Worm (Caenorhabditis elegans) whole organism, late embryonic: Measurements from ENCODE around the gene W08E12.6.

Source experiments
- C08G9.2 ChIP-seq: sonication (generic microtip); optimal IDR thresholded peaks from 2 replicates; lab custom pipeline; 2016; ENCODE audit warnings: mild to moderate bottlenecking, missing genetic modification characterization, moderate library complexity, missing compliant biosample characterization
- F13H6.1 ChIP-seq: sonication (generic microtip); optimal IDR thresholded peaks from 2 replicates; lab custom pipeline; 2016; ENCODE audit warnings: missing genetic modification characterization, missing compliant biosample characterization
- K02D7.2 ChIP-seq: sonication (generic microtip); optimal IDR thresholded peaks from 2 replicates; lab custom pipeline; 2017; ENCODE audit warnings: mild to moderate bottlenecking, missing genetic modification characterization, missing compliant biosample characterization
- Y22D7AL.16 ChIP-seq: sonication (generic microtip); optimal IDR thresholded peaks from 2 replicates; lab custom pipeline; 2016; ENCODE audit warnings: missing genetic modification characterization, missing compliant biosample characterization
- ceh-18 ChIP-seq: sonication (generic microtip); optimal IDR thresholded peaks from 2 replicates; lab custom pipeline; 2016; ENCODE audit warnings: missing genetic modification characterization, missing compliant biosample characterization
- ceh-19 ChIP-seq: fragments of 200-800 bp; sonication (Bioruptor generic); optimal IDR thresholded peaks from 2 replicates; lab custom pipeline; 2018; ENCODE audit warnings: mild to moderate bottlenecking, missing genetic modification characterization, missing compliant biosample characterization
- ceh-22 ChIP-seq: sonication (generic microtip); optimal IDR thresholded peaks from 2 replicates; lab custom pipeline; 2017; ENCODE audit warnings: missing biosample characterization, missing genetic modification characterization
- ceh-31 ChIP-seq: sonication (generic microtip); optimal IDR thresholded peaks from 2 replicates; lab custom pipeline; 2016; ENCODE audit warnings: missing genetic modification characterization, missing compliant biosample characterization
- ceh-34 ChIP-seq: sonication (generic microtip); optimal IDR thresholded peaks from 2 replicates; lab custom pipeline; 2016; ENCODE audit warnings: mild to moderate bottlenecking, missing genetic modification characterization, missing compliant biosample characterization
- ceh-48 ChIP-seq: sonication (generic microtip); optimal IDR thresholded peaks from 2 replicates; lab custom pipeline; 2016; ENCODE audit warnings: missing genetic modification characterization, inconsistent platforms, missing compliant biosample characterization
- dve-1 ChIP-seq: sonication (generic microtip); optimal IDR thresholded peaks from 2 replicates; lab custom pipeline; 2017; ENCODE audit warnings: antibody characterized with exemption, mild to moderate bottlenecking, missing genetic modification characterization, missing compliant biosample characterization
- elt-2 ChIP-seq: sonication (generic microtip); optimal IDR thresholded peaks from 2 replicates; lab custom pipeline; 2016; ENCODE audit warnings: missing genetic modification reagents, missing genetic modification characterization, missing compliant biosample characterization
- elt-4 ChIP-seq: sonication (generic microtip); optimal IDR thresholded peaks from 2 replicates; lab custom pipeline; 2016; ENCODE audit warnings: missing genetic modification characterization, missing compliant biosample characterization
- eyg-1 ChIP-seq: sonication (generic microtip); optimal IDR thresholded peaks from 2 replicates; lab custom pipeline; 2016; ENCODE audit warnings: missing genotype, missing genetic modification characterization, missing compliant biosample characterization
- fax-1 ChIP-seq: sonication (generic microtip); optimal IDR thresholded peaks from 2 replicates; lab custom pipeline; 2016; ENCODE audit warnings: missing genotype, missing genetic modification characterization, missing compliant biosample characterization
- hlh-13 ChIP-seq: fragments of 200-800 bp; sonication (Bioruptor generic); optimal IDR thresholded peaks from 2 replicates; lab custom pipeline; 2018; ENCODE audit warnings: mild to moderate bottlenecking, missing genetic modification characterization, missing compliant biosample characterization
- hlh-6 ChIP-seq: sonication (generic microtip); optimal IDR thresholded peaks from 2 replicates; lab custom pipeline; 2016; ENCODE audit warnings: missing genotype, missing genetic modification characterization, missing compliant biosample characterization
- hlh-8 ChIP-seq: sonication (generic microtip); optimal IDR thresholded peaks from 2 replicates; lab custom pipeline; 2016; ENCODE audit warnings: missing genotype, missing genetic modification characterization, missing compliant biosample characterization
- lim-6 ChIP-seq: sonication (generic microtip); optimal IDR thresholded peaks from 2 replicates; lab custom pipeline; 2016; ENCODE audit warnings: missing genetic modification characterization, missing compliant biosample characterization
- mec-3 ChIP-seq: sonication (generic microtip); optimal IDR thresholded peaks from 2 replicates; lab custom pipeline; 2016; ENCODE audit warnings: borderline replicate concordance, missing genetic modification characterization, missing compliant biosample characterization
- nfya-1 ChIP-seq: sonication (generic microtip); optimal IDR thresholded peaks from 2 replicates; lab custom pipeline; 2017; ENCODE audit warnings: missing genetic modification characterization, mild to moderate bottlenecking, missing compliant biosample characterization, antibody characterized with exemption, moderate library complexity
- nhr-11 ChIP-seq: fragments of 150-350 bp; optimal IDR thresholded peaks from 2 replicates; lab custom pipeline; 2014; ENCODE audit warnings: missing biosample characterization, missing genetic modification characterization
- npax-4 ChIP-seq: sonication (generic microtip); optimal IDR thresholded peaks from 2 replicates; lab custom pipeline; 2016; ENCODE audit warnings: missing genetic modification characterization, missing compliant biosample characterization
- pat-9 ChIP-seq: fragments of 200-800 bp; sonication (Bioruptor generic); optimal IDR thresholded peaks from 2 replicates; lab custom pipeline; 2018; ENCODE audit warnings: mild to moderate bottlenecking, missing genetic modification characterization, moderate library complexity, missing compliant biosample characterization
- pax-1 ChIP-seq: fragments of 150-350 bp; optimal IDR thresholded peaks from 2 replicates; lab custom pipeline; 2014; ENCODE audit warnings: missing biosample characterization, missing genetic modification characterization
- pha-2 ChIP-seq: sonication (generic microtip); optimal IDR thresholded peaks from 2 replicates; lab custom pipeline; 2017; ENCODE audit warnings: mild to moderate bottlenecking, missing genetic modification characterization, missing compliant biosample characterization
- pqm-1 ChIP-seq: sonication (generic microtip); optimal IDR thresholded peaks from 2 replicates; lab custom pipeline; 2016; ENCODE audit warnings: missing genetic modification characterization, missing compliant biosample characterization
- ref-2 ChIP-seq: sonication (generic microtip); optimal IDR thresholded peaks from 2 replicates; lab custom pipeline; 2016; ENCODE audit warnings: missing genetic modification characterization, missing compliant biosample characterization
- sox-2 ChIP-seq: fragments of 200-800 bp; sonication (Bioruptor generic); IDR thresholded peaks from 2 replicates; pipeline ENCODE4 v1.3.6; 2022; ENCODE audit warnings: missing genetic modification reagents, missing genetic modification characterization, missing compliant biosample characterization
- sox-4 ChIP-seq: sonication (generic microtip); optimal IDR thresholded peaks from 2 replicates; lab custom pipeline; 2017; ENCODE audit warnings: mild to moderate bottlenecking, missing genetic modification characterization, inconsistent platforms, missing compliant biosample characterization
- syd-9 ChIP-seq: sonication (generic microtip); optimal IDR thresholded peaks from 2 replicates; lab custom pipeline; 2016; ENCODE audit warnings: mild to moderate bottlenecking, missing genetic modification characterization, moderate library complexity, missing compliant biosample characterization
- unc-55 ChIP-seq: sonication (generic microtip); optimal IDR thresholded peaks from 2 replicates; lab custom pipeline; 2017; ENCODE audit warnings: missing biosample characterization, missing genetic modification reagents, missing genetic modification characterization
- unc-86 ChIP-seq: sonication (generic microtip); optimal IDR thresholded peaks from 2 replicates; lab custom pipeline; 2016; ENCODE audit warnings: missing genetic modification characterization, missing compliant biosample characterization
- ztf-16 ChIP-seq: sonication (generic microtip); optimal IDR thresholded peaks from 2 replicates; lab custom pipeline; 2017; ENCODE audit warnings: missing genetic modification characterization, missing compliant biosample characterization

The W08E12.6 gene

ce11 chrIV:3298300-3298699 lies at the start of gene W08E12.6:
W08E12.6 (plus strand) TSS chrIV:3298600.
- no peak for TF ChIP-seq Y22D7AL.16
- TF ChIP-seq hlh-13 (GFP tag; lab: Kevin White, UChicago), result no peak
- no peak for TF ChIP-seq hlh-8 (tag; lab: Kevin White, UChicago)
- TF ChIP-seq pqm-1 (tag; lab: Kevin White, UChicago), result no peak
- no peak for TF ChIP-seq pha-2 (tag; lab: Kevin White, UChicago)

DNA sequence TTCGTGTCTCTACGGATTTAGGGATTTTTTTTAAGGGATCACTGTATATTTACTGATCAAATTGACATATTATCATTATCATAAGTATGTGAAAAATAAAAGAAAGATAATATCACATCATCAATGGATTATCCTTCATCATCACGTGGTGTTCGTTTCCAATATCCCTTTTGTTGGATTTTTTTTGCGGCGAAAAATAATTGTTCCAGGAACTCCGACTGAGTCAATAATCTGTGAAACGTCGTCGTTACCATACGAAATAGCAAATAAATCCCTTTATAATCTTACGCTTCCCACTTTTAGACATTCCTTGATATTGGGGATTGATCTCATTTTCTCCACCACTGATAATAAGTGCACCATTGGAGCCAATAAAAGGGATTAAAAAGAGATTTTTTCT lies 48.4 kb upstream of the W08E12.6 start:
- TF ChIP-seq ceh-22 (tag; lab: Kevin White, UChicago), result no peak
- no peak for TF ChIP-seq pat-9
- TF ChIP-seq, all 69 proteins: peak for 0

DNA sequence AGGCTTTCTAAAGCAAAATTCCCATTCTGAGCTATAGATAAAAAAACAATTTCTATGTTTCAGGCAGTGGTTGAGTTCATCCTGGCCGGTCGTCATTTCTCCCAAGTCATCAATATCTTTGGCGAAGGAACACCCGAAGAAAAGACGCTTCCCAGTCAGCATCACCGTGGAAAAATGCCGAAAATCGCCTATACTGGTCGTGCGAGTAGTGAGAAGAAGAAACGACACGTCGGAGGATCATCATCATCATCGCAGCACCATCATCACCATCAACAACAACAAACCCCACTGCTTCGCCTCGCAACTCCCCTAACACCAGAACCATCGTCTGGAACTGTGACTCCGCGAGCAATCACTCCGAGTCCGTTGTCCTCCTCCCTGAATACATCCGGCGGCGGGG lies 46.8 kb upstream of the W08E12.6 start:
- TF ChIP-seq unc-55 (GFP tag; lab: Kevin White, UChicago), result no peak
- TF ChIP-seq Y22D7AL.16, result no peak
- TF ChIP-seq F13H6.1 (tag; lab: Kevin White, UChicago), result no peak
- TF ChIP-seq syd-9 (tag; lab: Kevin White, UChicago), result no peak
- no peak for TF ChIP-seq ref-2 (tag; lab: Kevin White, UChicago)
- TF ChIP-seq hlh-13 (GFP tag; lab: Kevin White, UChicago), result no peak
- no peak for TF ChIP-seq elt-2
- no peak for TF ChIP-seq ceh-22 (tag; lab: Kevin White, UChicago)
- no peak for TF ChIP-seq nhr-11
- TF ChIP-seq hlh-6 (tag; lab: Kevin White, UChicago), result no peak

DNA sequence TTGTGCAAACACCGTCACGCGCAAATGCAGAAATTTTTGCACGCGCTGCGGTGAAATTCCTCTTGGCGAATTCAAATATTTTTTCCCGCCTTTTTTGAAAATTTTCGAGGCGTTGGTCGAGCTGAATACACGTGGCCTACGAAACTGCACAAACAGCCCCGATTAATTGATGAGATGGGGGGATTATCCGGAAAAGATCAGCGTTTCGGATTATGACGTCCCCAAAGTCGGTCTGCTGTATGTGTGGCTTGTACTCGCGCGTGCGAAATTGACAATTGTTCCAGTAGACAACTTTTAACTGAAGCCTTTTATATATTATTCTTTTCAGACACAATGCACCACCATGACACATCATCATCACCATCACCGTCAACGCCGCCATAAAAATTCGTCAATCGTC lies 46.4 kb upstream of the W08E12.6 start:
- no peak for TF ChIP-seq hlh-8 (tag; lab: Kevin White, UChicago)
- TF ChIP-seq hlh-13 (GFP tag; lab: Kevin White, UChicago), result no peak
- TF ChIP-seq lim-6 (tag; lab: Kevin White, UChicago), result no peak
- no peak for TF ChIP-seq sox-4 (tag; lab: Kevin White, UChicago)
- no peak for TF ChIP-seq ceh-34 (tag; lab: Kevin White, UChicago)
- TF ChIP-seq pax-1 (tag; lab: Kevin White, UChicago), result no peak
- TF ChIP-seq dve-1 (tag; lab: Kevin White, UChicago), result no peak
- TF ChIP-seq nfya-1 (tag; lab: Kevin White, UChicago), result no peak
- no peak for TF ChIP-seq sox-2 (GFP tag; lab: Robert Waterston, UW)
- no peak for TF ChIP-seq ztf-16 (tag; lab: Kevin White, UChicago)
- TF ChIP-seq, all 69 proteins: peak for 0

ce11 chrIV:3254443-3254842 lies 44.0 kb upstream of the W08E12.6 start, which contains the start of gene dmd-9:
dmd-9 (minus strand) TSS chrIV:3254543.
- TF ChIP-seq ref-2 (tag; lab: Kevin White, UChicago), result no peak
- TF ChIP-seq C08G9.2 (tag; lab: Kevin White, UChicago), result no peak
- TF ChIP-seq K02D7.2 (tag; lab: Kevin White, UChicago), result no peak
- TF ChIP-seq mec-3 (tag; lab: Kevin White, UChicago), result no peak
- TF ChIP-seq elt-2, result no peak
- no peak for TF ChIP-seq sox-4 (tag; lab: Kevin White, UChicago)
- no peak for TF ChIP-seq hlh-6 (tag; lab: Kevin White, UChicago)
- TF ChIP-seq ceh-48 (tag; lab: Kevin White, UChicago), result no peak
- no peak for TF ChIP-seq Y22D7AL.16
- TF ChIP-seq ceh-19, result no peak
- TF ChIP-seq fax-1 (tag; lab: Kevin White, UChicago), result no peak
- no peak for TF ChIP-seq ceh-31
- TF ChIP-seq npax-4 (tag; lab: Kevin White, UChicago), result no peak
- no peak for TF ChIP-seq pax-1 (tag; lab: Kevin White, UChicago)
- TF ChIP-seq ceh-18 (tag; lab: Kevin White, UChicago), result no peak
- no peak for TF ChIP-seq unc-86 (tag; lab: Kevin White, UChicago)
- no peak for TF ChIP-seq eyg-1 (tag; lab: Kevin White, UChicago)
- TF ChIP-seq elt-4, result no peak
